Fruit fly (Drosophila melanogaster) whole organism, embryonic: ENCODE results near the gene CG9920.

Source experiments
- Aef1 ChIP-seq: fragments of 200-800 bp; sonication (Bioruptor generic); IDR thresholded peaks from 3 replicates; pipeline ENCODE4 v1.3.6; 2022; ENCODE audit warnings: missing biosample characterization, missing genetic modification characterization
- Atf3 ChIP-seq: fragments of 200-800 bp; sonication (Bioruptor generic); optimal IDR thresholded peaks from 3 replicates; lab custom pipeline; 2016; ENCODE audit warnings: missing biosample characterization, missing genetic modification characterization
- CG10274 ChIP-seq: fragments of 200-800 bp; sonication (Bioruptor generic); optimal IDR thresholded peaks from 3 replicates; lab custom pipeline; 2017; ENCODE audit warnings: missing biosample characterization, mild to moderate bottlenecking, missing genetic modification characterization
- CG10366 ChIP-seq: fragments of 200-800 bp; sonication (Bioruptor generic); IDR thresholded peaks from 2 replicates; pipeline ENCODE4 v1.3.6; 2022; ENCODE audit warnings: missing biosample characterization, missing genetic modification characterization
- CG11085 ChIP-seq: fragments of 200-800 bp; sonication (Bioruptor generic); IDR thresholded peaks from 2 replicates; pipeline ENCODE4 v1.3.6; 2022; ENCODE audit warnings: missing biosample characterization, missing genetic modification characterization
- CG11695 ChIP-seq: fragments of 200-800 bp; sonication (Bioruptor generic); IDR thresholded peaks from 3 replicates; pipeline ENCODE4 v1.3.6; 2022; ENCODE audit warnings: missing biosample characterization, missing genetic modification characterization
- CG13287 ChIP-seq: fragments of 200-800 bp; sonication (Bioruptor generic); IDR thresholded peaks from 2 replicates; pipeline ENCODE4 v1.3.6; 2022; ENCODE audit warnings: missing biosample characterization, missing genetic modification characterization; ENCODE audit not compliant: partially characterized antibody
- CG13894 ChIP-seq: fragments of 200-800 bp; sonication (Bioruptor generic); optimal IDR thresholded peaks from 3 replicates; lab custom pipeline; 2018; ENCODE audit warnings: missing biosample characterization, mild to moderate bottlenecking, missing genetic modification characterization, moderate library complexity
- CG14860 ChIP-seq: fragments of 200-800 bp; sonication (Bioruptor generic); IDR thresholded peaks from 3 replicates; pipeline ENCODE4 v1.3.6; 2022; ENCODE audit warnings: missing biosample characterization, missing genetic modification characterization; ENCODE audit not compliant: partially characterized antibody
- CG14965 ChIP-seq: fragments of 200-800 bp; sonication (Bioruptor generic); optimal IDR thresholded peaks from 2 replicates; lab custom pipeline; 2016; ENCODE audit warnings: missing biosample characterization, missing genetic modification characterization, borderline replicate concordance
- CG1602 ChIP-seq: fragments of 200-800 bp; sonication (Bioruptor generic); optimal IDR thresholded peaks from 3 replicates; lab custom pipeline; 2016; ENCODE audit warnings: missing biosample characterization, missing genetic modification characterization
- CG17361 ChIP-seq: fragments of 200-800 bp; sonication (Bioruptor generic); IDR thresholded peaks from 3 replicates; pipeline ENCODE4 v1.3.6; 2022; ENCODE audit warnings: missing biosample characterization, missing genetic modification characterization
- CG17612 ChIP-seq: fragments of 200-800 bp; sonication (Bioruptor generic); IDR thresholded peaks from 2 replicates; pipeline ENCODE4 v1.3.6; 2022; ENCODE audit warnings: missing biosample characterization, missing genetic modification characterization
- CG18262 ChIP-seq: fragments of 200-800 bp; optimal IDR thresholded peaks from 3 replicates; lab custom pipeline; 2019; ENCODE audit warnings: missing biosample characterization, mild to moderate bottlenecking, missing genetic modification characterization, moderate library complexity
- CG2120 ChIP-seq: fragments of 200-800 bp; sonication (Bioruptor generic); optimal IDR thresholded peaks from 3 replicates; lab custom pipeline; 2016; ENCODE audit warnings: missing biosample characterization, missing genetic modification characterization
- CG2712 ChIP-seq: fragments of 200-800 bp; optimal IDR thresholded peaks from 3 replicates; lab custom pipeline; 2019; ENCODE audit warnings: missing biosample characterization, mild to moderate bottlenecking, missing genetic modification characterization, moderate library complexity
- CG4328 ChIP-seq: fragments of 200-800 bp; sonication (Bioruptor generic); optimal IDR thresholded peaks from 3 replicates; lab custom pipeline; 2017; ENCODE audit warnings: missing biosample characterization, missing genetic modification reagents, missing genetic modification characterization
- CG4360 ChIP-seq: fragments of 200-800 bp; sonication (Bioruptor generic); IDR thresholded peaks from 2 replicates; pipeline ENCODE4 v1.3.6; 2022; ENCODE audit warnings: missing biosample characterization, missing genetic modification characterization
- CG6254 ChIP-seq: fragments of 200-800 bp; sonication (Bioruptor generic); optimal IDR thresholded peaks from 3 replicates; lab custom pipeline; 2017; ENCODE audit warnings: mild to moderate bottlenecking, missing biosample characterization, missing genetic modification reagents, missing genetic modification characterization
- CG8359 ChIP-seq: fragments of 200-800 bp; sonication (Bioruptor generic); optimal IDR thresholded peaks from 2 replicates; lab custom pipeline; 2017; ENCODE audit warnings: missing biosample characterization, mild to moderate bottlenecking, missing genetic modification characterization, borderline replicate concordance
- CrebB ChIP-seq: fragments of 200-800 bp; sonication (Bioruptor generic); optimal IDR thresholded peaks from 3 replicates; lab custom pipeline; 2018; ENCODE audit warnings: missing biosample characterization, mild to moderate bottlenecking, missing genetic modification characterization
- Dip3 ChIP-seq: fragments of 200-800 bp; sonication (Bioruptor generic); optimal IDR thresholded peaks from 3 replicates; lab custom pipeline; 2016; ENCODE audit warnings: missing biosample characterization, missing genetic modification characterization
- GATAe ChIP-seq: fragments of 200-800 bp; sonication (Bioruptor generic); conservative IDR thresholded peaks from 2 replicates; pipeline ENCODE4 v1.3.6; 2022; ENCODE audit warnings: missing biosample characterization, missing genetic modification characterization
- HLH54F ChIP-seq: fragments of 200-800 bp; sonication (Bioruptor generic); optimal IDR thresholded peaks from 3 replicates; lab custom pipeline; 2016; ENCODE audit warnings: missing biosample characterization, missing genetic modification characterization
- Meics ChIP-seq: fragments of 200-800 bp; sonication (Bioruptor generic); optimal IDR thresholded peaks from 2 replicates; lab custom pipeline; 2017; ENCODE audit warnings: missing biosample characterization, mild to moderate bottlenecking, missing genetic modification characterization
- NFAT ChIP-seq: fragments of 200-800 bp; sonication (Bioruptor generic); IDR thresholded peaks from 2 replicates; pipeline ENCODE4 v1.3.6; 2022; ENCODE audit warnings: missing biosample characterization, missing genetic modification characterization
- Optix ChIP-seq: fragments of 200-800 bp; sonication (Bioruptor generic); IDR thresholded peaks from 3 replicates; pipeline ENCODE4 v1.3.6; 2022; ENCODE audit warnings: missing biosample characterization, missing genetic modification characterization
- Pdp1 ChIP-seq, 2 experiments: fragments of 200-800 bp; sonication (Bioruptor generic); optimal IDR thresholded peaks; 3 replicates each; lab custom pipeline; 2016; ENCODE audit warnings: missing biosample characterization in 2 of 2, missing genetic modification characterization in 2 of 2, mild to moderate bottlenecking in 1 of 2, moderate library complexity in 1 of 2
- Rfx ChIP-seq: fragments of 200-800 bp; sonication (Bioruptor generic); IDR thresholded peaks from 2 replicates; pipeline ENCODE4 v1.3.6; 2022; ENCODE audit warnings: missing biosample characterization, missing genetic modification characterization
- Six4 ChIP-seq: fragments of 200-800 bp; sonication (Bioruptor generic); optimal IDR thresholded peaks from 2 replicates; lab custom pipeline; 2016; ENCODE audit warnings: missing biosample characterization, missing genetic modification characterization
- Taf1 ChIP-seq: fragments of 200-800 bp; sonication (Bioruptor generic); IDR thresholded peaks from 2 replicates; pipeline ENCODE4 v1.3.6; 2022; ENCODE audit warnings: missing biosample characterization, missing genetic modification characterization
- YL-1 ChIP-seq: fragments of 200-800 bp; sonication (Bioruptor generic); optimal IDR thresholded peaks from 3 replicates; lab custom pipeline; 2017; ENCODE audit warnings: missing biosample characterization, mild to moderate bottlenecking, missing genetic modification characterization
- ara ChIP-seq: fragments of 200-800 bp; sonication (Bioruptor generic); IDR thresholded peaks from 2 replicates; pipeline ENCODE4 v1.3.6; 2022; ENCODE audit warnings: missing biosample characterization, missing genetic modification characterization
- bowl ChIP-seq: fragments of 200-800 bp; sonication (Bioruptor generic); IDR thresholded peaks from 2 replicates; pipeline ENCODE4 v1.3.6; 2022; ENCODE audit warnings: missing biosample characterization, missing genetic modification characterization
- disco-r ChIP-seq: fragments of 200-800 bp; sonication (Bioruptor generic); optimal IDR thresholded peaks from 2 replicates; lab custom pipeline; 2016; ENCODE audit warnings: missing biosample characterization, missing genetic modification characterization
- fd3F ChIP-seq: fragments of 200-800 bp; sonication (Bioruptor generic); optimal IDR thresholded peaks from 2 replicates; lab custom pipeline; 2018; ENCODE audit warnings: missing biosample characterization, mild to moderate bottlenecking, missing genetic modification characterization, moderate library complexity
- fd96Cb ChIP-seq: fragments of 200-800 bp; sonication (Bioruptor generic); optimal IDR thresholded peaks from 2 replicates; lab custom pipeline; 2018; ENCODE audit warnings: missing biosample characterization, mild to moderate bottlenecking, missing genetic modification characterization, moderate library complexity
- fru ChIP-seq: fragments of >200 bp; optimal IDR thresholded peaks from 2 replicates; lab custom pipeline; 2017
- gt ChIP-seq: fragments of 200-800 bp; sonication (Bioruptor generic); IDR thresholded peaks from 2 replicates; pipeline ENCODE4 v1.3.6; 2022; ENCODE audit warnings: missing biosample characterization, missing genetic modification characterization
- klu ChIP-seq: fragments of 200-800 bp; sonication (Bioruptor generic); IDR thresholded peaks from 2 replicates; pipeline ENCODE4 v1.3.6; 2022; ENCODE audit warnings: missing biosample characterization, missing genetic modification characterization
- lmd ChIP-seq: fragments of 200-800 bp; sonication (Bioruptor generic); IDR thresholded peaks from 2 replicates; pipeline ENCODE4 v1.3.6; 2022; ENCODE audit warnings: missing biosample characterization, missing genetic modification characterization
- lov ChIP-seq, 2 experiments: fragments of 200-800 bp in 1 of 2; fragments of >200 bp in 1 of 2; sonication (Bioruptor generic) in 1 of 2; IDR thresholded peaks in 1 of 2; optimal IDR thresholded peaks in 1 of 2; 2 replicates in 1 of 2; 3 replicates in 1 of 2; pipeline versions ENCODE4 v1.3.6 to Lab custom; 2017 to 2022; ENCODE audit warnings: missing biosample characterization in 1 of 2, missing genetic modification characterization in 1 of 2
- nmo ChIP-seq: fragments of 200-800 bp; sonication (Bioruptor generic); optimal IDR thresholded peaks from 2 replicates; lab custom pipeline; 2018; ENCODE audit warnings: missing biosample characterization, mild to moderate bottlenecking, missing genetic modification characterization, moderate library complexity
- scrt ChIP-seq: fragments of 200-800 bp; sonication (Bioruptor generic); optimal IDR thresholded peaks from 2 replicates; lab custom pipeline; 2018; ENCODE audit warnings: missing biosample characterization, mild to moderate bottlenecking, missing genetic modification characterization, moderate library complexity
- sqz ChIP-seq: fragments of 200-800 bp; sonication (Bioruptor generic); optimal IDR thresholded peaks from 3 replicates; lab custom pipeline; 2018; ENCODE audit warnings: missing biosample characterization, mild to moderate bottlenecking, missing genetic modification characterization
- sr ChIP-seq: fragments of 200-800 bp; sonication (Bioruptor generic); IDR thresholded peaks from 3 replicates; pipeline ENCODE4 v1.3.6; 2022; ENCODE audit warnings: missing biosample characterization, missing genetic modification characterization
- stc ChIP-seq: fragments of 200-800 bp; sonication (Bioruptor generic); IDR thresholded peaks from 2 replicates; pipeline ENCODE4 v1.3.6; 2022; ENCODE audit warnings: missing biosample characterization, missing genetic modification characterization
- toy ChIP-seq: fragments of 200-800 bp; sonication (Bioruptor generic); IDR thresholded peaks from 2 replicates; pipeline ENCODE4 v1.3.6; 2022; ENCODE audit warnings: missing biosample characterization, missing genetic modification characterization
- usp ChIP-seq: fragments of >200 bp; optimal IDR thresholded peaks from 2 replicates; lab custom pipeline; 2017; ENCODE audit warnings: missing biosample characterization, missing genetic modification characterization

The CG9920 gene

DNA sequence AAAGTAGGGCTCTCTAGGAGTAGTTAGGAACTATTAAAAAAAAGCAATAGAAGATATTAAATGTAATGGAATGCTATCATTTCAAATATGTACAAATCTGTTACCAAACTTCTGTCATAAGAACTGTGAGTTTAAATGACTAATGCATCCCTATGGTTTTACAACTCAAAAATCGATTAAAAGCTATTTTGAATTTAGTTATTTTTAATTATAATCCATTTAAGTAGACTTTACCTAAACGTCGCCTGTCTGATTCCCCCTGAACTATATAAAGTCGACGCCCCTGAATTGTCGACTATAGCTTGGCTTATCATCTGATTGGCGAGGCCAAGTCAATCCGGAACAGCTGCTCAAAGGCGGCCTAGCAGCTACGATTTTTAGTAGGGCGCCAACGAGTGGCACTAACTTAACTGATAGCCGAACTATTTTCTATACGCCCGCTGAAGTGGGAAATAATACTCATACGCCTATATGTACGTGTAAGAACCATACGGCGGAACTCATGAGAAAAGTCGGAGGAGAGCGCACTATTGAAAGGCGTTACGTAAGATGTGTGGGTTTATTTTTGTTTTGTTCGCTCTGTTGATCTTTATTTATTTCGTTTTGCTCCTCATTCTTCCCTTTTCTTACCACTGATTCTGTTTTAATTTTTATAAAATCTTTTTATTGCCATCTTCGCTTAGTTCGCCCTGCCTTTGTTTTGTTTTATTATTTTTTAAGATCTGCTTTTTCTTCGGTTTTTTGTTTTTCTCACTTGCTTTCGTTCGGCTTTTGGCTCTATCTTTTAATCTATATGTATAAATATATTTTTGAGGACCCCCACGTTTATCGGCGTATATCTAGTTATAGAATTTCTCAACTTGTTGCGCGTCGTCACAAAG, 35.7 kb downstream of the CG9920 start (continued):
- TF ChIP-seq CG14965 (no peak), Meics (GFP tag; lab: Kevin White, UChicago) (peak; percentile 71), CG2120 (peak; percentile 67), CG10274 (peak; percentile 30), Optix (GFP tag; lab: Robert Waterston, UW) (no peak), CrebB (tag; lab: Kevin White, UChicago) (no peak), usp (no peak), YL-1 (no peak), toy (GFP tag; lab: Robert Waterston, UW) (no peak), fd96Cb (tag; lab: Kevin White, UChicago) (peak; percentile 23), CG18262 (tag; lab: Kevin White, UChicago) (peak; percentile 54), CG13287 (GFP tag; lab: Robert Waterston, UW) (no peak), CG8359 (GFP tag; lab: Kevin White, UChicago) (peak; percentile 18), CG13894 (peak; percentile 97), Rfx (GFP tag; lab: Robert Waterston, UW) (peak; percentile 60; the same call in 1 of the 2 replicates), NFAT (GFP tag; lab: Robert Waterston, UW) (no peak; the same call in 1 of the 2 replicates), disco-r (no peak), Taf1 (GFP tag; lab: Robert Waterston, UW) (no peak), CG11695 (GFP tag; lab: Robert Waterston, UW) (0 out of 3 replicates have a peak, but pooled peaks have one; percentile 31), CG11085 (GFP tag; lab: Robert Waterston, UW) (no peak), CG17361 (no peak; the same call in none of the 3 replicates), fru (lab: Kevin White, UChicago) (no peak), fd3F (GFP tag; lab: Kevin White, UChicago) (no peak), Atf3 (GFP tag; lab: Kevin White, UChicago) (no peak), Six4 (GFP tag; lab: Kevin White, UChicago) (no peak), lov (optimal IDR thresholded peaks at IDR 0.05; lab: Kevin White, UChicago) (no peak), lov (GFP tag; IDR thresholded peaks at IDR 0.05; lab: Robert Waterston, UW) (no peak), CG2712 (peak; percentile 55), CG4360 (no peak), sqz (no peak), HLH54F (GFP tag; lab: Kevin White, UChicago) (peak; percentile 0), CG17612 (GFP tag; lab: Robert Waterston, UW) (no peak), nmo (GFP tag; lab: Kevin White, UChicago) (peak; percentile 15), CG14860 (no peak), stc (GFP tag; lab: Robert Waterston, UW) (no peak), GATAe (GFP tag; lab: Robert Waterston, UW) (no peak), CG1602 (GFP tag; lab: Kevin White, UChicago) (no peak), Pdp1 (GFP tag; optimal IDR thresholded peaks at IDR 0.05; lab: Kevin White, UChicago) (peak in 1 of 2 experiments; percentile 96), lmd (GFP tag; lab: Robert Waterston, UW) (peak; percentile 39; the same call in 1 of the 2 replicates), gt (GFP tag; lab: Robert Waterston, UW) (no peak), bowl (GFP tag; lab: Robert Waterston, UW) (no peak), Dip3 (no peak), CG6254 (GFP tag; lab: Kevin White, UChicago) (no peak), sr (GFP tag; lab: Robert Waterston, UW) (0 out of 3 replicates have a peak, but pooled peaks have one; percentile 51), scrt (GFP tag; lab: Kevin White, UChicago) (peak; percentile 20), Aef1 (GFP tag; lab: Robert Waterston, UW) (no peak; the same call in 2 of the 3 replicates), CG4328 (GFP tag; lab: Kevin White, UChicago) (no peak), ara (no peak), klu (GFP tag; lab: Robert Waterston, UW) (no peak), CG10366 (no peak)
